Fruit fly (Drosophila melanogaster) whole organism, wandering third instar larva: ENCODE data around the gene Or65a.

Experiments used
- CG9705 ChIP-seq: fragments of 200-800 bp; sonication (Bioruptor generic); optimal IDR thresholded peaks from 2 replicates; lab custom pipeline; 2018; ENCODE audit warnings: missing biosample characterization, mild to moderate bottlenecking, missing genetic modification characterization
- Hnf4 ChIP-seq: fragments of 200-800 bp; sonication (Bioruptor generic); optimal IDR thresholded peaks from 2 replicates; lab custom pipeline; 2016; ENCODE audit warnings: missing biosample characterization, mild to moderate bottlenecking, missing genetic modification characterization
- Hr83 ChIP-seq: fragments of 200-300 bp; sonication (Bioruptor generic); optimal IDR thresholded peaks from 2 replicates; lab custom pipeline; 2016; ENCODE audit warnings: missing biosample characterization, mild to moderate bottlenecking, missing genetic modification characterization, moderate library complexity; ENCODE audit not compliant: poor library complexity, severe bottlenecking
- Myc ChIP-seq: fragments of >200 bp; optimal IDR thresholded peaks from 2 replicates; lab custom pipeline; 2017
- OdsH ChIP-seq: fragments of 200-800 bp; sonication (Bioruptor generic); optimal IDR thresholded peaks from 2 replicates; lab custom pipeline; 2016; ENCODE audit warnings: missing biosample characterization, mild to moderate bottlenecking, missing genetic modification characterization
- Vsx2 ChIP-seq: fragments of 200-300, 225-300 bp; sonication (Bioruptor generic); optimal IDR thresholded peaks from 2 replicates; lab custom pipeline; 2018; ENCODE audit warnings: missing biosample characterization, missing genetic modification characterization; ENCODE audit not compliant: partially characterized antibody
- dl ChIP-seq, 2 experiments: fragments of 175-275, 200-275 bp in 1 of 2; fragments of 200-275 bp in 1 of 2; sonication (Bioruptor generic); optimal IDR thresholded peaks; lab custom pipeline; 2018; ENCODE audit warnings: mild to moderate bottlenecking in 2 of 2, missing biosample characterization in 2 of 2, missing genetic modification characterization in 2 of 2, moderate library complexity in 2 of 2; ENCODE audit not compliant: partially characterized antibody in 2 of 2, insufficient read depth in 1 of 2
- psq ChIP-seq: fragments of 200-800 bp; sonication (Bioruptor generic); optimal IDR thresholded peaks from 3 replicates; lab custom pipeline; 2017; ENCODE audit warnings: missing biosample characterization, mild to moderate bottlenecking, missing genetic modification characterization, moderate library complexity
- tai ChIP-seq: sonication (Bioruptor generic); optimal IDR thresholded peaks from 2 replicates; lab custom pipeline; 2016; ENCODE audit warnings: missing biosample characterization, missing genetic modification characterization

DNA sequence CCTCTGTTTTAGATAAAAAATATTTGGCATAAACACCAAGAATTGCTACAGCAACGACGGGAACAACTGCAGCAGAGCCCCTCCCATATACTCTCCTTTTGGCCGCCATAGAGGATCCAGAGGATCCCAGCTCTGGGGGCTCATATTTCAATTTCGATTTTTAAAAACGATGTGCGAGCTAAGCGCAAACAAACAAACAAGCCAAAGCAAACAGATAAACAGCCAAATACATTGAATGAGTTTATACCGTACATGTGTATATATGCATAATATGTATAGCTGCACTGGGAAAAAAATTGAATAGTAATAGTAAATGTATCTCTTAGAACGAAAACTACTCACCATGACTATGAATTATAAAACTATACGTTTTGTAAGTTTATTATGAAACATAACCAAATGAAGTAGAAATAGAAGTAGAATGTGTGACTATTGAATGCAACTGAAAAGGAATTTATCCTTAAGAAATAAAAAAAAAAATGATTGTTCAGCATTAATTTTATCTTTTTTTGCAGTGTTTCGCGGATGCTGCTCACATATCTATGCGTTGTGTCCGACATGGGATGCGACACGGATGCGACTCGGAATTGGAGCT, 8.3 kb upstream of the Or65a start:
- peak; percentile 3 for TF ChIP-seq psq (GFP tag; lab: Kevin White, UChicago)
- no peak for TF ChIP-seq Vsx2 (GFP tag; lab: Kevin White, UChicago)
- no peak for TF ChIP-seq Myc (lab: Kevin White, UChicago)
- TF ChIP-seq Hnf4: no peak
- peak; percentile 10 for TF ChIP-seq OdsH (GFP tag; lab: Kevin White, UChicago)
- no peak for TF ChIP-seq Hr83 (GFP tag; lab: Kevin White, UChicago)
- TF ChIP-seq dl (GFP tag; optimal IDR thresholded peaks at IDR 0.05; lab: Kevin White, UChicago; ENCODE audit: insufficient read depth in 1 of 2, partially characterized antibody in 2 of 2): no peak
- no peak for TF ChIP-seq tai (GFP tag; lab: Kevin White, UChicago)
- TF ChIP-seq CG9705: no peak
